Worm (Caenorhabditis elegans): ENCODE measurements around the gene F59B10.6.

Gene F59B10.6

DNA sequence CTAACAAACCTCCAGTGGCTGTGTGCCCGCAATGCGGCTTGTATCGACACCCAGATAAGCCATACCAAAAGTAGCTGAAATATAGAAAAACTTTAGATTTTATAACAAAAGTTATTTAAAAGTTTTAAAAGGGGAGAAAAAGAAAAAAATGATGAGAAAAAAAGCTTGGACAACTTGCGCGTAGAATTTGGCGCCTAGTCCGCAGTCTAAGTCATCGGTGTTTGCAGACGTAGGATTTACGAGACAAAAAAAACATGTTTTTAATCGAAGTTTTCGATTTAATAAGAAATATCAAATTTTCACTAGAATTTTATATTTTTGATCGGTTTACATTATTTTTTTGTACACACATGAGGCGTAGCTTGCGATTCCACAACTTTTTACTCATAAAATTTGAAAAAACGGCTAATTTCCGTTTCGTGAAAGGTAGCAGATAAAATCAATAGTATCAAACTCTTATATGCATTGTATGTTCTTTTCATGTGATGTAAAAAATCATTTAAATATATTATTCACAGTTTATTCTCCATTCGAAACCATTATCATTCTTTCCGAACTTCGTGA is 17.7 kb upstream of the F59B10.6 start, which contains the start of gene pro-1 (continued):
- peak; percentile 92 for TF ChIP-seq egl-43 (GFP tag; IDR thresholded peaks at IDR 0.05)
- TF ChIP-seq skn-1 (tag; optimal IDR thresholded peaks at IDR 0.05) = no peak
- no peak for TF ChIP-seq unc-130 (GFP tag; optimal IDR thresholded peaks at IDR 0.05)
- no peak for TF ChIP-seq aly-2 (tag; optimal IDR thresholded peaks at IDR 0.05)
- peak; percentile 6 to 13 for TF ChIP-seq mdl-1 (tag; optimal IDR thresholded peaks at IDR 0.05)
- no peak for TF ChIP-seq ces-1 (GFP tag; optimal IDR thresholded peaks at IDR 0.05)
- no peak for TF ChIP-seq ztf-11 (tag; optimal IDR thresholded peaks at IDR 0.05)
- peak; percentile 34 for TF ChIP-seq jun-1 (tag; optimal IDR thresholded peaks at IDR 0.05)
- TF ChIP-seq tag-97 (GFP tag; IDR thresholded peaks at IDR 0.05) = peak; percentile 72; the same call in 1 of the 2 replicates
- TF ChIP-seq lin-38 (GFP tag; IDR thresholded peaks at IDR 0.05) = peak; percentile 84
- TF ChIP-seq ceh-82 (tag; optimal IDR thresholded peaks at IDR 0.05) = no peak
- peak; percentile 47 to 91 for TF ChIP-seq lsy-2 (tag; optimal IDR thresholded peaks at IDR 0.05)
- TF ChIP-seq nhr-28 (tag; optimal IDR thresholded peaks at IDR 0.05) = peak; percentile 47
- TF ChIP-seq nhr-11 (tag; optimal IDR thresholded peaks at IDR 0.05) = peak; percentile 61
- peak; percentile 12 for TF ChIP-seq gei-8 (GFP tag; optimal IDR thresholded peaks at IDR 0.05)
- TF ChIP-seq dmd-9 (GFP tag; IDR thresholded peaks at IDR 0.05) = peak; percentile 75; the same call in 1 of the 2 replicates
- no peak for TF ChIP-seq mxl-3 (GFP tag; optimal IDR thresholded peaks at IDR 0.05)
- TF ChIP-seq nhr-111 (GFP tag; optimal IDR thresholded peaks at IDR 0.05) = peak; percentile 79
- peak; percentile 60 for TF ChIP-seq fos-1 (tag; optimal IDR thresholded peaks at IDR 0.05)
- TF ChIP-seq pha-4 (GFP tag; IDR thresholded peaks at IDR 0.05) = peak; percentile 87
- TF ChIP-seq pha-4 (tag; optimal IDR thresholded peaks at IDR 0.05) = peak; percentile 32
- TF ChIP-seq set-16 (GFP tag; IDR thresholded peaks at IDR 0.05) = 0 out of 2 replicates have a peak, but pooled peaks have one; percentile 7
- peak; percentile 92 for TF ChIP-seq ama-1 (optimal IDR thresholded peaks at IDR 0.05)
- TF ChIP-seq lir-3 (tag; optimal IDR thresholded peaks at IDR 0.05) = no peak
- TF ChIP-seq ceh-28 (tag; optimal IDR thresholded peaks at IDR 0.05) = peak; percentile 52
- no peak for TF ChIP-seq daf-8 (GFP tag; IDR thresholded peaks at IDR 0.05)

DNA sequence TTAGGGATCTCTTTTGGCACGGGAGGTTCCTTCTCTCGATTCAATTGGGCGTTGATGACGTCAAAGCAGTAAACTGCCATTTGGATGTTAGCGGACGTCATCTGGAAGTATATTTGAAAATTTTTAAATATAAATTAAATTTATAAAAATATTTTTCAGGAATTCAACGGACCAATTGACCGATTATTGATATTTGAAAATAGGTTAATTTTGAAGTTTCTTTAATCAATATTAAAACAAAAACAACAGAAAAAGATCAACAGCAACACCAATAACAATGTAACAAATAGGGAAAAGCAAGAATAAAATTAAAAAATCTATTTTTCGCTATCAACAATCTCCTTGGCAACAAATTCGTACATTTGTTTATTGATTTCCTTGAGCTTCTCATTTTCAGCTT is 15.0 kb upstream of the F59B10.6 start, which contains the start of gene R166.3:
R166.3 (minus strand) TSS at position 101 of the 400 bp plus-strand sequence.
- no peak for TF ChIP-seq set-16 (GFP tag; IDR thresholded peaks at IDR 0.05)
- TF ChIP-seq Y75B8A.6 (GFP tag; IDR thresholded peaks at IDR 0.05) = no peak
- peak; percentile 31; the same call in 1 of the 2 replicates for TF ChIP-seq lin-38 (GFP tag; IDR thresholded peaks at IDR 0.05)

DNA sequence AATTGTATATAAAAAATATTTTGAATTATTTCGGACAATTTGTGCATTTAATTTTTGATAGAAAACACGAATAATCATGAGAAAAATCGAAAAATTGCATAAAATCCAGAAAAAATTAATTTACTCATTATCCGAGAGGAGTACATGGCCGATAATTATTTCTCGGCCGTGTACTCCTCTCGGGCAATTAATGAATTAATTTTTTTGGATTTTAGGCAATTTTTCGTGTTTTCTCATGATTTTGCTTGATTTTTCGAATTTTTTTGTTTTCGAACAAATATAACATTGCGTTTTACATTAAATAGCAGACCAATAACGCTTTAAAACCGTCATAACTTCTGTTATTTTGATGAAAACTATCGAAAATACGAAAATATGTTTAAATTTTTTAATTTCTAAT is 13.7 kb upstream of the F59B10.6 start:
- TF ChIP-seq dpl-1 (GFP tag; optimal IDR thresholded peaks at IDR 0.05) = peak; percentile 70
- no peak for TF ChIP-seq mdt-29 (GFP tag; IDR thresholded peaks at IDR 0.05)
- no peak for TF ChIP-seq D1046.2 (GFP tag; IDR thresholded peaks at IDR 0.05)
- no peak for TF ChIP-seq arid-1 (GFP tag; conservative IDR thresholded peaks at IDR 0.05)
- no peak for TF ChIP-seq hlh-30 (tag; optimal IDR thresholded peaks at IDR 0.05; ENCODE audit: insufficient read depth)
- TF ChIP-seq jun-1 (tag; optimal IDR thresholded peaks at IDR 0.05) = no peak
- no peak for TF ChIP-seq snpc-4 (tag; optimal IDR thresholded peaks at IDR 0.05)
- TF ChIP-seq nhr-25 (tag; optimal IDR thresholded peaks at IDR 0.05; ENCODE audit: borderline replicate concordance, insufficient read depth) = no peak
- TF ChIP-seq ceh-28 (tag; optimal IDR thresholded peaks at IDR 0.05) = no peak
- TF ChIP-seq nhr-6 (tag; optimal IDR thresholded peaks at IDR 0.05) = peak; percentile 30
- TF ChIP-seq ceh-82 (tag; optimal IDR thresholded peaks at IDR 0.05) = no peak
- TF ChIP-seq mdl-1 (tag; optimal IDR thresholded peaks at IDR 0.05) = no peak
- peak; percentile 30 for TF ChIP-seq rbr-2 (tag; optimal IDR thresholded peaks at IDR 0.05)
- TF ChIP-seq ceh-44 (GFP tag; IDR thresholded peaks at IDR 0.05) = 0 out of 2 replicates have a peak, but pooled peaks have one; percentile 28
- TF ChIP-seq ama-1 (optimal IDR thresholded peaks at IDR 0.05) = no peak
- TF ChIP-seq mxl-2 (GFP tag; conservative IDR thresholded peaks at IDR 0.05) = no peak
- no peak for TF ChIP-seq T20F7.1 (GFP tag; optimal IDR thresholded peaks at IDR 0.05)
- no peak for TF ChIP-seq ceh-20 (GFP tag; IDR thresholded peaks at IDR 0.05)
- TF ChIP-seq lin-13 (GFP tag; optimal IDR thresholded peaks at IDR 0.05) = no peak
- TF ChIP-seq aha-1 (tag) = peak; percentile 61
- no peak for TF ChIP-seq nhr-28 (tag; optimal IDR thresholded peaks at IDR 0.05)
- TF ChIP-seq pqm-1 (tag; optimal IDR thresholded peaks at IDR 0.05) = no peak
- TF ChIP-seq zip-11 (GFP tag; IDR thresholded peaks at IDR 0.05) = no peak
- no peak for TF ChIP-seq pha-4 (GFP tag; IDR thresholded peaks at IDR 0.05)
- TF ChIP-seq pha-4 (tag; optimal IDR thresholded peaks at IDR 0.05) = no peak
- no peak for TF ChIP-seq egl-43 (GFP tag; IDR thresholded peaks at IDR 0.05)
- TF ChIP-seq Y75B8A.6 (GFP tag; IDR thresholded peaks at IDR 0.05) = no peak
- TF ChIP-seq daf-12 (tag; optimal IDR thresholded peaks at IDR 0.05) = no peak
- TF ChIP-seq F26F4.8 (GFP tag; conservative IDR thresholded peaks at IDR 0.05) = no peak
- peak; percentile 85 for TF ChIP-seq ZK337.2 (GFP tag; IDR thresholded peaks at IDR 0.05)

Data from whole organism, L4 larva.